Fruit fly (Drosophila melanogaster): ENCODE data around the gene vap.

Gene vap

dm6 chrX:15983501-15983900, 22.1 kb downstream of the vap start, which contains the start of gene Slc25A46a (continued):
- TF ChIP-seq slbo (GFP tag; IDR thresholded peaks at IDR 0.05) (no peak), Meics (GFP tag; optimal IDR thresholded peaks at IDR 0.05) (no peak), CG9727 (GFP tag; optimal IDR thresholded peaks at IDR 0.05) (no peak), CG3065 (GFP tag; optimal IDR thresholded peaks at IDR 0.05) (no peak), chm (GFP tag; IDR thresholded peaks at IDR 0.05) (no peak), CG10431 (GFP tag; optimal IDR thresholded peaks at IDR 0.05) (no peak), CG11723 (GFP tag; optimal IDR thresholded peaks at IDR 0.05) (no peak), CG9437 (GFP tag; optimal IDR thresholded peaks at IDR 0.05) (no peak), bab2 (GFP tag; optimal IDR thresholded peaks at IDR 0.05) (no peak), CG6254 (GFP tag; optimal IDR thresholded peaks at IDR 0.05) (no peak), CG15696 (tag; optimal IDR thresholded peaks at IDR 0.05) (no peak), tll (GFP tag; optimal IDR thresholded peaks at IDR 0.05) (no peak), ham (GFP tag; IDR thresholded peaks at IDR 0.05) (no peak), zf30C (GFP tag; optimal IDR thresholded peaks at IDR 0.05) (no peak), hth (optimal IDR thresholded peaks at IDR 0.05) (no peak), lab (GFP tag; optimal IDR thresholded peaks at IDR 0.05) (no peak), NfI (GFP tag; optimal IDR thresholded peaks at IDR 0.05) (no peak), Eip74EF (GFP tag; optimal IDR thresholded peaks at IDR 0.05) (no peak), Rfx (GFP tag; IDR thresholded peaks at IDR 0.05) (no peak), ato (GFP tag; IDR thresholded peaks at IDR 0.05; ENCODE audit: partially characterized antibody) (no peak), B-H1 (GFP tag; IDR thresholded peaks at IDR 0.05) (no peak), vvl (GFP tag; IDR thresholded peaks at IDR 0.05) (peak; percentile 13; the same call in 1 of the 2 replicates), prd (optimal IDR thresholded peaks at IDR 0.05) (no peak), prd (GFP tag; IDR thresholded peaks at IDR 0.05) (0 out of 3 replicates have a peak, but pooled peaks have one; percentile 26), ind (GFP tag; optimal IDR thresholded peaks at IDR 0.05) (no peak), Nf-YC (tag; optimal IDR thresholded peaks at IDR 0.05) (no peak), CG18476 (GFP tag; optimal IDR thresholded peaks at IDR 0.05) (no peak), CG11093 (GFP tag; IDR thresholded peaks at IDR 0.05) (no peak), CG10209 (GFP tag; optimal IDR thresholded peaks at IDR 0.05) (no peak), Myb (GFP tag; optimal IDR thresholded peaks at IDR 0.05) (no peak), br (optimal IDR thresholded peaks at IDR 0.05) (no peak), Dp (GFP tag; optimal IDR thresholded peaks at IDR 0.05) (no peak), CG34376 (GFP tag; optimal IDR thresholded peaks at IDR 0.05) (no peak), CG1233 (GFP tag; optimal IDR thresholded peaks at IDR 0.05) (no peak), stwl (tag; optimal IDR thresholded peaks at IDR 0.05) (peak; percentile 9), pzg (GFP tag; optimal IDR thresholded peaks at IDR 0.05) (peak; percentile 47), E2f2 (GFP tag; IDR thresholded peaks at IDR 0.05) (no peak), fd102C (GFP tag; optimal IDR thresholded peaks at IDR 0.05) (no peak), CG14441 (GFP tag; IDR thresholded peaks at IDR 0.05) (no peak), Hr39 (optimal IDR thresholded peaks at IDR 0.05) (no peak), Lpt (GFP tag; optimal IDR thresholded peaks at IDR 0.05) (no peak), Hmr (GFP tag; optimal IDR thresholded peaks at IDR 0.05) (no peak), CG17328 (GFP tag; IDR thresholded peaks at IDR 0.05) (no peak), Jarid2 (GFP tag; optimal IDR thresholded peaks at IDR 0.05) (no peak), CG9797 (GFP tag; optimal IDR thresholded peaks at IDR 0.05) (peak; percentile 33), ssp (GFP tag; IDR thresholded peaks at IDR 0.05) (peak; percentile 86), Mrtf (GFP tag; IDR thresholded peaks at IDR 0.05) (no peak), CG7271 (tag; optimal IDR thresholded peaks at IDR 0.05) (no peak), ac (GFP tag; optimal IDR thresholded peaks at IDR 0.05) (no peak), p53 (GFP tag; optimal IDR thresholded peaks at IDR 0.05) (no peak), gce (GFP tag; IDR thresholded peaks at IDR 0.05) (no peak), D (optimal IDR thresholded peaks at IDR 0.05) (no peak), D (GFP tag; optimal IDR thresholded peaks at IDR 0.05) (no peak)

Data from whole organism, embryonic.